Fruit fly (Drosophila melanogaster) whole organism, adult: ENCODE data around the gene CG13887.

ENCODE experiments used
- CG14711 ChIP-seq: fragments of 200-800 bp; sonication (Bioruptor generic); optimal IDR thresholded peaks from 2 replicates; lab custom pipeline; 2018; ENCODE audit warnings: missing biosample characterization, mild to moderate bottlenecking, missing genetic modification characterization, moderate library complexity
- CG1620 ChIP-seq: fragments of 200-800 bp; sonication (Bioruptor generic); optimal IDR thresholded peaks from 2 replicates; lab custom pipeline; 2016; ENCODE audit warnings: missing biosample characterization, missing genetic modification characterization
- CG7045 ChIP-seq: fragments of 200-800 bp; sonication (Bioruptor generic); optimal IDR thresholded peaks from 2 replicates; lab custom pipeline; 2017; ENCODE audit warnings: missing biosample characterization, mild to moderate bottlenecking, missing genetic modification characterization
- cnc ChIP-seq, 2 experiments: fragments of >200 bp; optimal IDR thresholded peaks; 2 replicates each; lab custom pipeline; 2017
- toe ChIP-seq: fragments of 200-800 bp; sonication (Bioruptor generic); optimal IDR thresholded peaks from 2 replicates; lab custom pipeline; 2016; ENCODE audit warnings: missing biosample characterization, missing genetic modification characterization

DNA sequence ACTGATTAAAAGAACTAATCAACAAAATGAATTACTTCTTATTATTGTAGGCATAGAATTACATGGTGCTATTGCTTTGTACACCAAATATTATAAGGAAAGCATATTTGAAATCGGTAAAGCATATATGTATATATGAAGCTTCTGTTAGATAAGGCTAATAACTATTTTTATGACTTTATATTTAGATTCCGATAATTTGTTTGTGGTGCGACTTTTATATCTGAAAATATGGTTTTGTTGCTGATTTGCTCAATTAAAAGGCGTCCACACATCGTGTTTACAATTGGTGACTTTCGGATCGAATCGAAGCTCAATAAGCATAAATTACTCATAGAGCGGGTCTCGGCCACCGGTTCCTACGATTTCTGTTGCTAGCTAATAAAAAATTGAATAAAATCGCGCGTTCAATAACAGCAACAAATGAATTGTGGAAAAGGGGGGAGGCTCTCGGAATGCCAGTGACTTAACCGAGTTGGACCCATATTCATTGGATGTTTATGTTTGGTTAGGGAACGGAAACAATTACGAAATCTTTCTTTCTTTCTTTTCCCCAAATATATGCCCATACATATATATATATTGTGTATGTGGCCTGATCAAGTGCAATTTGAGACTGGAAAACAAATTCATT, 48.1 kb downstream of the CG13887 start:
- TF ChIP-seq cnc (optimal IDR thresholded peaks at IDR 0.05; lab: Kevin White, UChicago) (no peak), CG1620 (GFP tag; lab: Kevin White, UChicago) (no peak), CG7045 (GFP tag; lab: Kevin White, UChicago) (no peak), toe (GFP tag; lab: Kevin White, UChicago) (no peak), CG14711 (tag; lab: Kevin White, UChicago) (no peak)
